Worm (Caenorhabditis elegans) whole organism, L4 larva: ENCODE measurements around the gene mboa-6.

Experiments used
- Y5F2A.4 ChIP-seq: fragments of 200-800 bp; sonication (Bioruptor generic); optimal IDR thresholded peaks from 2 replicates; lab custom pipeline; 2018; ENCODE audit warnings: mild to moderate bottlenecking, missing genetic modification characterization, missing compliant biosample characterization
- Y75B8A.6 ChIP-seq: fragments of 200-800 bp; sonication (Bioruptor generic); IDR thresholded peaks from 2 replicates; pipeline ENCODE4 v1.3.6; 2022; ENCODE audit warnings: missing genetic modification reagents, missing genetic modification characterization, missing compliant biosample characterization
- aly-2 ChIP-seq: sonication (generic microtip); optimal IDR thresholded peaks from 2 replicates; lab custom pipeline; 2018; ENCODE audit warnings: missing biosample characterization, missing genetic modification characterization
- attf-4 ChIP-seq: sonication (generic microtip); optimal IDR thresholded peaks from 3 replicates; lab custom pipeline; 2017; ENCODE audit warnings: missing biosample characterization, missing genetic modification characterization
- ceh-28 ChIP-seq: fragments of 150-350 bp; optimal IDR thresholded peaks from 2 replicates; lab custom pipeline; 2014; ENCODE audit warnings: missing biosample characterization, missing genetic modification reagents, missing genetic modification characterization
- ceh-32 ChIP-seq: sonication (generic microtip); optimal IDR thresholded peaks from 2 replicates; lab custom pipeline; 2016; ENCODE audit warnings: mild to moderate bottlenecking, missing genetic modification characterization, missing compliant biosample characterization; ENCODE audit not compliant: poor library complexity
- fkh-10 ChIP-seq: fragments of 150-350 bp; optimal IDR thresholded peaks from 2 replicates; lab custom pipeline; 2014; ENCODE audit warnings: missing biosample characterization, missing genetic modification reagents, missing genetic modification characterization
- lsy-2 ChIP-seq, 2 experiments: fragments of 150-350 bp in 1 of 2; sonication (generic microtip) in 1 of 2; optimal IDR thresholded peaks; 2 replicates each; lab custom pipeline; 2014 to 2017; ENCODE audit warnings: missing biosample characterization in 2 of 2, missing genetic modification characterization in 2 of 2
- nhr-25 ChIP-seq: sonication (generic microtip); optimal IDR thresholded peaks from 2 replicates; lab custom pipeline; 2017; ENCODE audit warnings: missing genetic modification characterization, mild to moderate bottlenecking, missing compliant biosample characterization, antibody characterized with exemption, moderate library complexity, borderline replicate concordance; ENCODE audit not compliant: insufficient read depth
- pha-4 ChIP-seq, 2 experiments: fragments of 150-350 bp in 1 of 2; fragments of 200-800 bp in 1 of 2; sonication (Bioruptor generic) in 1 of 2; IDR thresholded peaks in 1 of 2; optimal IDR thresholded peaks in 1 of 2; 2 replicates each; pipeline versions ENCODE4 v1.3.6 to Lab custom; 2014 to 2022; ENCODE audit warnings: missing genetic modification characterization in 2 of 2, missing genetic modification reagents in 2 of 2, missing biosample characterization in 1 of 2, missing compliant biosample characterization in 1 of 2

DNA sequence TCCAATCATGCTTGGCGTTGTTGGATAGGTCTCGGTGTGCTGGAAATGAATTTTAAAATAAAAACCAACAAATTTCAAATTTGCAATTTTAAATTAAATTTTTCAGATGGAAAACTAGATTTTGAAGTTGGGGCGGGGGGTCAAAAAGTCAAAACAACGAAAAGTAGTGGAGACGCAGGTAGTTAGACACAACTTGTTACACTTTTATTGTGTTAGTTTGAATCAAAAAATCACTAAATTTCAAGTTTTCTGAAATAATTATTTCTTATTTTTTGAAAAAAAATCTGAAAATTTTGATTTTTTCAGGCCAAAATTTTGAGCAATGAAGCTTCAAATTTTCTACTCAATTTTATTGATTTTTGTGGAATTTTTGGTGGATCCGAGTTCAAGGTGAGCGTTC is 25.9 kb upstream of the mboa-6 start, which contains the start of gene Y39A3B.8:
- TF ChIP-seq lsy-2 (tag; optimal IDR thresholded peaks at IDR 0.05; lab: Kevin White, UChicago), result no peak
- TF ChIP-seq Y75B8A.6, result no peak
- TF ChIP-seq Y5F2A.4 (GFP tag; lab: Kevin White, UChicago), result no peak
- TF ChIP-seq fkh-10 (GFP tag; lab: Kevin White, UChicago), result no peak
- no peak for TF ChIP-seq aly-2 (tag; lab: Kevin White, UChicago)
- no peak for TF ChIP-seq pha-4 (GFP tag; IDR thresholded peaks at IDR 0.05; lab: Robert Waterston, UW)
- no peak for TF ChIP-seq pha-4 (tag; optimal IDR thresholded peaks at IDR 0.05; lab: Kevin White, UChicago)
- no peak for TF ChIP-seq attf-4 (tag; lab: Kevin White, UChicago)
- TF ChIP-seq nhr-25 (tag; lab: Kevin White, UChicago), result no peak
- no peak for TF ChIP-seq ceh-28 (tag; lab: Kevin White, UChicago)
- no peak for TF ChIP-seq ceh-32 (tag; lab: Kevin White, UChicago)
